Worm (Caenorhabditis elegans): ENCODE results near the gene ZK822.10.

Gene ZK822.10

DNA sequence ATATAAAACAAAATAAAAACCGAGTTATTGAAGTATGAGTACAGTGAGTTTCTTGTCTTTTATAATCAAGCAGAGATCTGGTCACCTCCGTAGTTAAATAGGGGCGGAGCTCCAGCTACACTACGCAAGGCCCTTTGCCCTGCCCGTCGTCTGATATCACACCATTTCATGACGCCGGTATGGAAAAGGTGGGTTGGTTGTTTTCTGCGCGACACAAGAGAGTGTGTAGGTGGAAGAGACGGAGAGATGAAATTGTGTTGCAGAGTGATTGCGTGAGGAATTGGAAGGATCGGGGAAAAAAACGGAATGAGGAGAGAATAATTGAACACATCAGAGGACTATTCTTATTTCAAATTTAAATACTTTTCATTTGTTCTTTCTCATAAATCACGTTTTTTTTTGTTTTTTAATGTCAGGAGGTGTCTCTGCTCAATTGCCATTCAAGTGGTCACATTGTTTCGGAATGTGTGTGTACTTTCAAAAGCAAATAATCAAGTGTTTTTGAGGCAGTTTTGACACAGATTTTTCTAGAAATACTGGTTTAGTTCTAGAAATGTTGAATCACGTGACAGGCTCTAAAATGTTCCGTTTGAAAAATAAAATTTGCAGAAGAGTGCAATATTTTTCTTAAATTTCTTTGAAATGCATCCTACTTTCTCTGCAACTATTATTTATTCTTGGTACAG lies 1.0 kb upstream of the ZK822.10 start, which contains the start of gene ZK822.9:
Gene ZK822.9, plus strand, starts transcription at position 180 of the 686 bp plus-strand sequence.
- peak; percentile 35 for TF ChIP-seq hlh-30 (tag; optimal IDR thresholded peaks at IDR 0.05; ENCODE audit: insufficient read depth)
- no peak for TF ChIP-seq ama-1 (optimal IDR thresholded peaks at IDR 0.05)
- no peak for TF ChIP-seq elt-4 (tag; optimal IDR thresholded peaks at IDR 0.05)

ce11 chrIV:11917886-11918285 lies 949 bp downstream of the ZK822.10 start:
- TF ChIP-seq unc-42 (tag; optimal IDR thresholded peaks at IDR 0.05) (no peak), elt-2 (tag; optimal IDR thresholded peaks at IDR 0.05) (peak; percentile 20), C38D4.7 (GFP tag; optimal IDR thresholded peaks at IDR 0.05) (no peak)

- TF ChIP-seq ceh-31 (tag; optimal IDR thresholded peaks at IDR 0.05) (no peak), odd-2 (tag; optimal IDR thresholded peaks at IDR 0.05) (no peak), sox-4 (tag; optimal IDR thresholded peaks at IDR 0.05) (no peak), rnt-1 (tag; optimal IDR thresholded peaks at IDR 0.05) (no peak), pqm-1 (tag; optimal IDR thresholded peaks at IDR 0.05) (no peak), hlh-15 (tag; optimal IDR thresholded peaks at IDR 0.05) (no peak), hlh-6 (tag; optimal IDR thresholded peaks at IDR 0.05) (no peak), ceh-18 (tag; optimal IDR thresholded peaks at IDR 0.05) (no peak), mec-3 (tag; optimal IDR thresholded peaks at IDR 0.05; ENCODE audit: borderline replicate concordance) (no peak), npax-4 (tag; optimal IDR thresholded peaks at IDR 0.05) (no peak), hlh-30 (tag; optimal IDR thresholded peaks at IDR 0.05; ENCODE audit: insufficient read depth) (no peak), ztf-16 (tag; optimal IDR thresholded peaks at IDR 0.05) (no peak), K02D7.2 (tag; optimal IDR thresholded peaks at IDR 0.05) (no peak), F13H6.1 (tag; optimal IDR thresholded peaks at IDR 0.05) (no peak), ceh-6 (GFP tag; optimal IDR thresholded peaks at IDR 0.05) (no peak), ceh-9 (tag; optimal IDR thresholded peaks at IDR 0.05) (no peak), hlh-8 (tag; optimal IDR thresholded peaks at IDR 0.05) (no peak), nhr-11 (tag; optimal IDR thresholded peaks at IDR 0.05) (no peak), pag-3 (tag; optimal IDR thresholded peaks at IDR 0.05; ENCODE audit: borderline replicate concordance) (no peak)
These were observed 2.1 kb downstream of the ZK822.10 start for ce11 chrIV:11919067-11919466.

DNA sequence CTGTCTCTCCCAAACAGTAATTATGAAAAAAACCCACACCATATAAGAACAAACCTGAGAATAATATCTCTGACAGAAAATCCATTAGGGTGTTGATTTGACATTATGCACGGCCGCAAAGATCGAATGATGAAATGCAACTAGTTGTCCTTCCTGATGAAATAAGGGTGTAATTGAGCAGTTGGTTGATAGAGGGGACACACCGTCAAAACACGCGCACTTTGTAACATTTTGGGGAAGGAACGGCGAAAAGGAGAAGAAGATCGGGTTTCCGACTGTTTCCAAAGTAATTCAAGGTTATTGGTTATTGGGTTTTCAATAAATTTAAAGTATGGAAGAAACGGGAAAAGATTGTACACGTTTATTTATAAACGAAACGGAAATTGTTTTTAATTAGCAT lies 5.1 kb downstream of the ZK822.10 start, which contains the start of gene ZK822.1:
Gene ZK822.1, minus strand, starts transcription at position 121 of the 400 bp plus-strand sequence.
- no peak for TF ChIP-seq fax-1 (tag; optimal IDR thresholded peaks at IDR 0.05)
- TF ChIP-seq ama-1 (optimal IDR thresholded peaks at IDR 0.05), result no peak
- TF ChIP-seq ceh-22 (tag; optimal IDR thresholded peaks at IDR 0.05), result no peak

- TF ChIP-seq ceh-6 (GFP tag; optimal IDR thresholded peaks at IDR 0.05) (no peak), sdc-2 (tag; optimal IDR thresholded peaks at IDR 0.05) (no peak), ceh-18 (tag; optimal IDR thresholded peaks at IDR 0.05) (no peak), pat-9 (tag; optimal IDR thresholded peaks at IDR 0.05) (no peak), hlh-15 (tag; optimal IDR thresholded peaks at IDR 0.05) (no peak), nfya-1 (tag; optimal IDR thresholded peaks at IDR 0.05) (no peak), ahr-1 (tag; optimal IDR thresholded peaks at IDR 0.05) (no peak), pros-1 (tag; optimal IDR thresholded peaks at IDR 0.05) (no peak), ttx-3 (tag; optimal IDR thresholded peaks at IDR 0.05) (no peak), F13H6.1 (tag; optimal IDR thresholded peaks at IDR 0.05) (no peak), nhr-232 (tag; optimal IDR thresholded peaks at IDR 0.05) (no peak), unc-55 (GFP tag; optimal IDR thresholded peaks at IDR 0.05) (no peak), ref-2 (tag; optimal IDR thresholded peaks at IDR 0.05) (no peak), unc-3 (GFP tag; conservative IDR thresholded peaks at IDR 0.05) (no peak), unc-3 (tag; optimal IDR thresholded peaks at IDR 0.05) (no peak), hlh-13 (GFP tag; optimal IDR thresholded peaks at IDR 0.05) (no peak), pha-4 (tag; optimal IDR thresholded peaks at IDR 0.05) (no peak)
These were observed 6.1 kb downstream of the ZK822.10 start, which contains the start of gene srlf-31 for ce11 chrIV:11923074-11923473. Gene srlf-31, minus strand, starts transcription at chrIV:11923174.
